Worm (Caenorhabditis elegans) whole organism, late embryonic: ENCODE measurements around the gene F23B12.4.
A peak's percentile ranks its signal among the peaks of the same experiment; 100 is the strongest.

ENCODE experiments used
- dmd-4 ChIP-seq: sonication (generic microtip); optimal IDR thresholded peaks from 2 replicates; lab custom pipeline; 2016; ENCODE audit warnings: borderline replicate concordance, missing genetic modification characterization, missing compliant biosample characterization
- dve-1 ChIP-seq: sonication (generic microtip); optimal IDR thresholded peaks from 2 replicates; lab custom pipeline; 2017; ENCODE audit warnings: antibody characterized with exemption, mild to moderate bottlenecking, missing genetic modification characterization, missing compliant biosample characterization
- pha-2 ChIP-seq: sonication (generic microtip); optimal IDR thresholded peaks from 2 replicates; lab custom pipeline; 2017; ENCODE audit warnings: mild to moderate bottlenecking, missing genetic modification characterization, missing compliant biosample characterization
- pha-4 ChIP-seq: fragments of 150-350 bp; optimal IDR thresholded peaks from 2 replicates; lab custom pipeline; 2018; ENCODE audit warnings: missing biosample characterization, missing genetic modification reagents, missing genetic modification characterization
- pqm-1 ChIP-seq: sonication (generic microtip); optimal IDR thresholded peaks from 2 replicates; lab custom pipeline; 2016; ENCODE audit warnings: missing genetic modification characterization, missing compliant biosample characterization
- tbx-7 ChIP-seq: sonication (generic microtip); optimal IDR thresholded peaks from 2 replicates; lab custom pipeline; 2016; ENCODE audit warnings: missing genotype, missing genetic modification characterization, missing compliant biosample characterization

DNA sequence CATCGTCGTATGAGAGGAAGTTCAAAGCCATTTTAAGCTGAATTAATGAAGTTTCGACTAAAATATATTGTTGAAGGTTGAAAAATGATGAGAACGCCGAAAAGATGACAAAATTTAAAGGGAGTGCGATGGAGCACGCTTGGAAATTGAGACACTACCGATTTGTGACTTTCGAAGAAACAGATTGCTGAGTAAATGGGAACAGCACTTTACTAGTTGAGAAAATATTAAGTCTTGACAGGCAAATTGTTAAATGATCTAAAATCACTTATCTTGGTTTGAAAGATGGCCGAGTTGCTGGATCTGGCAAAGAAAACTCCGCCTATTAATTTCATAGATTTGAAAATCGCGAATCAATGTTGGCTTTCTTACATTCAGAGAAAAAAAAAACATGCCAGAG is 17.7 kb upstream of the F23B12.4 start, which contains the start of gene rpoa-12:
- TF ChIP-seq dve-1 (tag; lab: Kevin White, UChicago) = no peak
- peak; percentile 21 for TF ChIP-seq pqm-1 (tag; lab: Kevin White, UChicago)
- peak; percentile 69 for TF ChIP-seq tbx-7
- no peak for TF ChIP-seq pha-4 (tag; lab: Kevin White, UChicago)
- TF ChIP-seq pha-2 (tag; lab: Kevin White, UChicago) = no peak
- peak; percentile 5 for TF ChIP-seq dmd-4 (tag; lab: Kevin White, UChicago)
